Fruit fly (Drosophila melanogaster): Measurements from ENCODE around the gene Gale.

Gale gene

DNA sequence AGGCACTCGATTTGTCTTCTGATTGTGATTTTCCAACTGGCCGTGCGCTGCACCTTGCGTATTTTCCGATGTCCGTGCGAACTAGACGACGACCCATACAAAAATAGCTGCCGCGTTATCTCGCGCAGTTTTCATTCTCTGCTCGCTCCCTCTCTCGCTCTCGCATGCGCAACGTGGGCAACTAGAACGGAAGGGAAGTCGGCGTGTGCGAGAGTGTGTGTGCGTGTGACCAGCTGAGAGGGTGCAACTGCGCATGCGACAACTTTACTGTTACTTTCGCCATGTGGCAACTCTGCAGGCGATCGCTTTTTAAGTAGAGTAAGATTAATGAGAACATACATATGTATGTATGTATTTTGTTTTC lies 37.1 kb downstream of the Gale start, which contains the start of gene ebd1:
Gene ebd1 (minus strand): TSS at position 109 of the 364 bp plus-strand sequence.
- no peak for TF ChIP-seq CG34367 (tag; optimal IDR thresholded peaks at IDR 0.05)
- peak; percentile 44; the same call in 2 of the 3 replicates for TF ChIP-seq CG4496 (GFP tag; IDR thresholded peaks at IDR 0.05)
- TF ChIP-seq D1 (tag; optimal IDR thresholded peaks at IDR 0.05), result no peak
- no peak for TF ChIP-seq rn (GFP tag; IDR thresholded peaks at IDR 0.05)
- no peak for TF ChIP-seq Snoo (tag; optimal IDR thresholded peaks at IDR 0.05)

dm6 chr3L:687858-688257 lies 39.5 kb downstream of the Gale start, which contains the start of gene hiro:
TSS of gene hiro (minus strand) at chr3L:687958.
- TF ChIP-seq EcR (GFP tag; optimal IDR thresholded peaks at IDR 0.05) (no peak), CG15710 (tag; optimal IDR thresholded peaks at IDR 0.05) (no peak), fd96Ca (GFP tag; IDR thresholded peaks at IDR 0.05) (no peak), Pif1B (GFP tag; optimal IDR thresholded peaks at IDR 0.05) (no peak), D1 (tag; optimal IDR thresholded peaks at IDR 0.05) (no peak), Pif1A (GFP tag; optimal IDR thresholded peaks at IDR 0.05) (no peak), CG4496 (GFP tag; IDR thresholded peaks at IDR 0.05) (no peak), CG17806 (tag; optimal IDR thresholded peaks at IDR 0.05) (no peak), rn (GFP tag; IDR thresholded peaks at IDR 0.05) (no peak), gl (tag; optimal IDR thresholded peaks at IDR 0.05) (no peak), CG12605 (GFP tag; IDR thresholded peaks at IDR 0.05) (no peak), CG8159 (tag; optimal IDR thresholded peaks at IDR 0.05) (no peak), CG10348 (GFP tag; IDR thresholded peaks at IDR 0.05) (no peak), CG34367 (tag; optimal IDR thresholded peaks at IDR 0.05) (no peak), CG32121 (GFP tag; IDR thresholded peaks at IDR 0.05) (no peak), CG9948 (tag; optimal IDR thresholded peaks at IDR 0.05) (no peak), CG14655 (GFP tag; optimal IDR thresholded peaks at IDR 0.05) (no peak), CG8301 (tag; optimal IDR thresholded peaks at IDR 0.05) (no peak)

dm6 chr3L:690031-690686 lies 41.8 kb downstream of the Gale start, which contains the start of the genes CG32483 and RabX6:
TSS of gene CG32483 (minus strand) at chr3L:690081.
TSS of gene RabX6 (plus strand) at chr3L:690517.
- TF ChIP-seq CG15710 (tag; optimal IDR thresholded peaks at IDR 0.05) (no peak), CG14655 (GFP tag; optimal IDR thresholded peaks at IDR 0.05) (no peak), CG13204 (GFP tag; optimal IDR thresholded peaks at IDR 0.05) (no peak), EcR (GFP tag; optimal IDR thresholded peaks at IDR 0.05) (no peak), CG8301 (tag; optimal IDR thresholded peaks at IDR 0.05) (no peak), Pif1A (GFP tag; optimal IDR thresholded peaks at IDR 0.05) (no peak), fd96Ca (GFP tag; IDR thresholded peaks at IDR 0.05) (no peak), CG34367 (tag; optimal IDR thresholded peaks at IDR 0.05) (no peak), Snoo (tag; optimal IDR thresholded peaks at IDR 0.05) (no peak), gl (tag; optimal IDR thresholded peaks at IDR 0.05) (no peak)

- TF ChIP-seq CG8301 (tag; optimal IDR thresholded peaks at IDR 0.05) (no peak), CG12605 (GFP tag; IDR thresholded peaks at IDR 0.05) (no peak), CG13204 (GFP tag; optimal IDR thresholded peaks at IDR 0.05) (no peak), CG4496 (GFP tag; IDR thresholded peaks at IDR 0.05) (no peak), fd96Ca (GFP tag; IDR thresholded peaks at IDR 0.05) (no peak), Snoo (tag; optimal IDR thresholded peaks at IDR 0.05) (peak; percentile 12), CG14655 (GFP tag; optimal IDR thresholded peaks at IDR 0.05) (no peak)
Measured at dm6 chr3L:692699-693098, 44.3 kb downstream of the Gale start, which contains the start of gene Vti1a. TSS of gene Vti1a (minus strand) at chr3L:692919.

DNA sequence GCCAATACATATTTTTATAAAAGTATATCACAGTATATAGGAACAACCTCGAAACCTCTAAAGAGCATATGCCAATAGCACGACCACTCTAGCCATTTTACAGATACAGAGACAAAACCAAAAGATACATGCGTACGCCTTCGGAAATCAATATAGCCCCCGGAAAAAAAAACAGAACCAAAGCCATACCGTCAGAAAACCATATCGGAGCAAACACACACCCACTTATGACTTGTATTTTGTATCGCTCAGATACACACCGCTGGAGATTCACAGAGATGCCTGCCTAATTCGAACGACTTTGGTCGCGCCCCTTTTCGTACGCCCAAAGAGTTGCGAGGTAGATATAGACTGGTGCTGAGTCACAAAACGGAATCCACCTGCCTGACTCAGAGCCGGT lies 47.2 kb downstream of the Gale start:
- TF ChIP-seq D1 (tag; optimal IDR thresholded peaks at IDR 0.05) (no peak), CG9948 (tag; optimal IDR thresholded peaks at IDR 0.05) (no peak), CG4496 (GFP tag; IDR thresholded peaks at IDR 0.05) (no peak), CG12605 (GFP tag; IDR thresholded peaks at IDR 0.05) (no peak), CG17806 (tag; optimal IDR thresholded peaks at IDR 0.05) (no peak), CG14655 (GFP tag; optimal IDR thresholded peaks at IDR 0.05) (no peak)

- TF ChIP-seq CG17806 (tag; optimal IDR thresholded peaks at IDR 0.05), result peak; percentile 99
- TF ChIP-seq Ets98B (GFP tag; IDR thresholded peaks at IDR 0.05), result peak; percentile 96
- TF ChIP-seq rn (GFP tag; IDR thresholded peaks at IDR 0.05), result peak; percentile 92
- peak; percentile 96 for TF ChIP-seq CG4496 (GFP tag; IDR thresholded peaks at IDR 0.05)
- peak; percentile 95 for TF ChIP-seq Pif1B (GFP tag; optimal IDR thresholded peaks at IDR 0.05)
- TF ChIP-seq Snoo (tag; optimal IDR thresholded peaks at IDR 0.05), result peak; percentile 90
- peak; percentile 94 for TF ChIP-seq CG13204 (GFP tag; optimal IDR thresholded peaks at IDR 0.05)
- TF ChIP-seq CG8159 (tag; optimal IDR thresholded peaks at IDR 0.05), result peak; percentile 98
- TF ChIP-seq D1 (tag; optimal IDR thresholded peaks at IDR 0.05), result no peak
- peak; percentile 99 for TF ChIP-seq CG9948 (tag; optimal IDR thresholded peaks at IDR 0.05)
- TF ChIP-seq CG14655 (GFP tag; optimal IDR thresholded peaks at IDR 0.05), result peak; percentile 97
- peak; percentile 95 for TF ChIP-seq CG12605 (GFP tag; IDR thresholded peaks at IDR 0.05)
- peak; percentile 95 for TF ChIP-seq CG32121 (GFP tag; IDR thresholded peaks at IDR 0.05)
- peak; percentile 45 for TF ChIP-seq EcR (GFP tag; optimal IDR thresholded peaks at IDR 0.05)
- peak; percentile 98 for TF ChIP-seq CG15710 (tag; optimal IDR thresholded peaks at IDR 0.05)
- peak; percentile 91 for TF ChIP-seq Pif1A (GFP tag; optimal IDR thresholded peaks at IDR 0.05)
- TF ChIP-seq fd96Ca (GFP tag; IDR thresholded peaks at IDR 0.05), result peak; percentile 97
- TF ChIP-seq CG10348 (GFP tag; IDR thresholded peaks at IDR 0.05), result peak; percentile 78
- TF ChIP-seq gl (tag; optimal IDR thresholded peaks at IDR 0.05), result peak; percentile 95
- TF ChIP-seq CG8301 (tag; optimal IDR thresholded peaks at IDR 0.05), result peak; percentile 94
- peak; percentile 95 for TF ChIP-seq CG34367 (tag; optimal IDR thresholded peaks at IDR 0.05)
Measured at dm6 chr3L:696404-697054, 48.2 kb downstream of the Gale start.
